Fruit fly (Drosophila melanogaster): ENCODE results near the gene CG42259.

The CG42259 gene

dm6 chrX:1031196-1031595 is 14.8 kb upstream of the CG42259 start, which contains the start of gene CG14630:
TSS of gene CG14630 (plus strand) at chrX:1031496.
- TF ChIP-seq Snoo (tag; optimal IDR thresholded peaks at IDR 0.05) (no peak), EcR (GFP tag; optimal IDR thresholded peaks at IDR 0.05) (no peak), CG32121 (GFP tag; IDR thresholded peaks at IDR 0.05) (no peak), rn (GFP tag; IDR thresholded peaks at IDR 0.05) (no peak), D1 (tag; optimal IDR thresholded peaks at IDR 0.05) (no peak), Pif1B (GFP tag; optimal IDR thresholded peaks at IDR 0.05) (no peak), CG9948 (tag; optimal IDR thresholded peaks at IDR 0.05) (no peak), CG8159 (tag; optimal IDR thresholded peaks at IDR 0.05) (no peak), CG8301 (tag; optimal IDR thresholded peaks at IDR 0.05) (no peak), CG12605 (GFP tag; IDR thresholded peaks at IDR 0.05) (no peak), Ets98B (GFP tag; IDR thresholded peaks at IDR 0.05) (no peak), CG4496 (GFP tag; IDR thresholded peaks at IDR 0.05) (no peak)

- TF ChIP-seq Ets98B (GFP tag; IDR thresholded peaks at IDR 0.05) (0 out of 2 replicates have a peak, but pooled peaks have one; percentile 11), CG4496 (GFP tag; IDR thresholded peaks at IDR 0.05) (peak; percentile 46; the same call in 2 of the 3 replicates), CG14655 (GFP tag; optimal IDR thresholded peaks at IDR 0.05) (no peak)
These were observed 13.0 kb upstream of the CG42259 start for dm6 chrX:1033066-1033465.

- TF ChIP-seq CG4496 (GFP tag; IDR thresholded peaks at IDR 0.05) (peak; percentile 74; the same call in 2 of the 3 replicates), Snoo (tag; optimal IDR thresholded peaks at IDR 0.05) (peak; percentile 29), EcR (GFP tag; optimal IDR thresholded peaks at IDR 0.05) (no peak), CG15710 (tag; optimal IDR thresholded peaks at IDR 0.05) (peak; percentile 10), Pif1A (GFP tag; optimal IDR thresholded peaks at IDR 0.05) (peak; percentile 22), CG10348 (GFP tag; IDR thresholded peaks at IDR 0.05) (no peak), gl (tag; optimal IDR thresholded peaks at IDR 0.05) (no peak), fd96Ca (GFP tag; IDR thresholded peaks at IDR 0.05) (no peak), CG9948 (tag; optimal IDR thresholded peaks at IDR 0.05) (peak; percentile 13), CG13204 (GFP tag; optimal IDR thresholded peaks at IDR 0.05) (no peak), CG34367 (tag; optimal IDR thresholded peaks at IDR 0.05) (peak; percentile 21), CG8159 (tag; optimal IDR thresholded peaks at IDR 0.05) (peak; percentile 30), rn (GFP tag; IDR thresholded peaks at IDR 0.05) (no peak), CG32121 (GFP tag; IDR thresholded peaks at IDR 0.05) (peak; percentile 41), CG17806 (tag; optimal IDR thresholded peaks at IDR 0.05) (peak; percentile 17), Ets98B (GFP tag; IDR thresholded peaks at IDR 0.05) (0 out of 2 replicates have a peak, but pooled peaks have one; percentile 19), CG12605 (GFP tag; IDR thresholded peaks at IDR 0.05) (no peak), CG14655 (GFP tag; optimal IDR thresholded peaks at IDR 0.05) (no peak), D1 (tag; optimal IDR thresholded peaks at IDR 0.05) (no peak), Pif1B (GFP tag; optimal IDR thresholded peaks at IDR 0.05) (peak; percentile 3), CG8301 (tag; optimal IDR thresholded peaks at IDR 0.05) (peak; percentile 44)
These were observed 4.5 kb upstream of the CG42259 start for dm6 chrX:1041407-1042038.

- TF ChIP-seq CG9948 (tag; optimal IDR thresholded peaks at IDR 0.05), result no peak
- no peak for TF ChIP-seq CG34367 (tag; optimal IDR thresholded peaks at IDR 0.05)
- no peak for TF ChIP-seq CG15710 (tag; optimal IDR thresholded peaks at IDR 0.05)
- no peak for TF ChIP-seq CG8301 (tag; optimal IDR thresholded peaks at IDR 0.05)
- TF ChIP-seq CG32121 (GFP tag; IDR thresholded peaks at IDR 0.05), result no peak
- TF ChIP-seq Pif1B (GFP tag; optimal IDR thresholded peaks at IDR 0.05), result no peak
- no peak for TF ChIP-seq CG8159 (tag; optimal IDR thresholded peaks at IDR 0.05)
- TF ChIP-seq CG14655 (GFP tag; optimal IDR thresholded peaks at IDR 0.05), result no peak
- TF ChIP-seq CG12605 (GFP tag; IDR thresholded peaks at IDR 0.05), result no peak
- no peak for TF ChIP-seq CG4496 (GFP tag; IDR thresholded peaks at IDR 0.05)
- no peak for TF ChIP-seq rn (GFP tag; IDR thresholded peaks at IDR 0.05)
- TF ChIP-seq CG13204 (GFP tag; optimal IDR thresholded peaks at IDR 0.05), result no peak
- TF ChIP-seq Pif1A (GFP tag; optimal IDR thresholded peaks at IDR 0.05), result no peak
- TF ChIP-seq D1 (tag; optimal IDR thresholded peaks at IDR 0.05), result no peak
- TF ChIP-seq gl (tag; optimal IDR thresholded peaks at IDR 0.05), result no peak
- no peak for TF ChIP-seq EcR (GFP tag; optimal IDR thresholded peaks at IDR 0.05)
- TF ChIP-seq Ets98B (GFP tag; IDR thresholded peaks at IDR 0.05), result no peak
These were observed 1.7 kb downstream of the CG42259 start for dm6 chrX:1047695-1048094.

- TF ChIP-seq CG13204 (GFP tag; optimal IDR thresholded peaks at IDR 0.05), result no peak
- no peak for TF ChIP-seq CG32121 (GFP tag; IDR thresholded peaks at IDR 0.05)
- TF ChIP-seq Snoo (tag; optimal IDR thresholded peaks at IDR 0.05), result no peak
- no peak for TF ChIP-seq Pif1B (GFP tag; optimal IDR thresholded peaks at IDR 0.05)
- TF ChIP-seq gl (tag; optimal IDR thresholded peaks at IDR 0.05), result no peak
- no peak for TF ChIP-seq Ets98B (GFP tag; IDR thresholded peaks at IDR 0.05)
- TF ChIP-seq CG8301 (tag; optimal IDR thresholded peaks at IDR 0.05), result no peak
- TF ChIP-seq CG17806 (tag; optimal IDR thresholded peaks at IDR 0.05), result no peak
- TF ChIP-seq EcR (GFP tag; optimal IDR thresholded peaks at IDR 0.05), result no peak
- no peak for TF ChIP-seq CG34367 (tag; optimal IDR thresholded peaks at IDR 0.05)
- no peak for TF ChIP-seq fd96Ca (GFP tag; IDR thresholded peaks at IDR 0.05)
- no peak for TF ChIP-seq D1 (tag; optimal IDR thresholded peaks at IDR 0.05)
- no peak for TF ChIP-seq CG14655 (GFP tag; optimal IDR thresholded peaks at IDR 0.05)
- TF ChIP-seq CG15710 (tag; optimal IDR thresholded peaks at IDR 0.05), result no peak
These were observed 4.7 kb downstream of the CG42259 start for dm6 chrX:1050617-1051250.

dm6 chrX:1051251-1051629 is 5.2 kb downstream of the CG42259 start, which contains the start of gene CG14629:
TSS of gene CG14629 (plus strand) at chrX:1051525.
- TF ChIP-seq CG8301 (tag; optimal IDR thresholded peaks at IDR 0.05), result no peak
- TF ChIP-seq EcR (GFP tag; optimal IDR thresholded peaks at IDR 0.05), result peak; percentile 75
- 0 out of 3 replicates have a peak, but pooled peaks have one; percentile 18 for TF ChIP-seq CG4496 (GFP tag; IDR thresholded peaks at IDR 0.05)
- no peak for TF ChIP-seq CG10348 (GFP tag; IDR thresholded peaks at IDR 0.05)

All from whole organism, pupa.